Worm (Caenorhabditis elegans) whole organism, midembryonic: ENCODE measurements around the gene Y61A9LA.10.
"Not testable (repeated sequence)": the region's sequence is repeated elsewhere in the genome, so short reads cannot be mapped to it uniquely, and the experiment has no call there.

ENCODE experiments used
- T22C8.4 ChIP-seq: fragments of 200-800 bp; sonication (Bioruptor generic); IDR thresholded peaks from 2 replicates; pipeline ENCODE4 v1.3.6; 2022; ENCODE audit warnings: missing genetic modification characterization, missing compliant biosample characterization
- cog-1 ChIP-seq: sonication (generic microtip); optimal IDR thresholded peaks from 2 replicates; lab custom pipeline; 2016; ENCODE audit warnings: missing genetic modification characterization, missing compliant biosample characterization
- flt-1 ChIP-seq: fragments of 200-800 bp; sonication (Bioruptor generic); IDR thresholded peaks from 2 replicates; pipeline ENCODE4 v1.3.6; 2022; ENCODE audit warnings: missing genetic modification characterization, missing compliant biosample characterization
- klf-2 ChIP-seq: fragments of 200-800 bp; sonication (Bioruptor generic); conservative IDR thresholded peaks from 2 replicates; pipeline ENCODE4 v1.3.6; 2022; ENCODE audit warnings: missing genetic modification reagents, missing genetic modification characterization, missing compliant biosample characterization
- med-1 ChIP-seq: sonication (generic microtip); optimal IDR thresholded peaks from 2 replicates; lab custom pipeline; 2017; ENCODE audit warnings: missing genetic modification characterization, mild to moderate bottlenecking, missing compliant biosample characterization, antibody characterized with exemption, missing genetic modification reagents; ENCODE audit not compliant: insufficient read depth
- ref-1 ChIP-seq: fragments of 200-800 bp; sonication (Bioruptor generic); conservative IDR thresholded peaks from 2 replicates; pipeline ENCODE4 v1.3.6; 2022; ENCODE audit warnings: missing genetic modification reagents, missing genetic modification characterization, missing compliant biosample characterization
- tab-1 ChIP-seq: fragments of 200-800 bp; sonication (Bioruptor generic); IDR thresholded peaks from 2 replicates; pipeline ENCODE4 v1.3.6; 2022; ENCODE audit warnings: missing genetic modification characterization, missing compliant biosample characterization
- ztf-23 ChIP-seq: fragments of 200-800 bp; sonication (Bioruptor generic); IDR thresholded peaks from 2 replicates; pipeline ENCODE4 v1.3.6; 2022; ENCODE audit warnings: missing genetic modification reagents, missing genetic modification characterization, missing compliant biosample characterization
- ztf-29 ChIP-seq: fragments of 200-800 bp; sonication (Bioruptor generic); IDR thresholded peaks from 2 replicates; pipeline ENCODE4 v1.3.6; 2022; ENCODE audit warnings: missing genetic modification reagents, missing genetic modification characterization, missing compliant biosample characterization

Gene Y61A9LA.10

ce11 chrV:4573824-4574223 lies 41.8 kb downstream of the Y61A9LA.10 start, which contains the start of gene hpo-39:
Gene hpo-39, minus strand, starts transcription at chrV:4573924.
- not testable (repeated sequence) for TF ChIP-seq ztf-23 (GFP tag; lab: Robert Waterston, UW); cog-1 (tag; lab: Kevin White, UChicago); flt-1

DNA sequence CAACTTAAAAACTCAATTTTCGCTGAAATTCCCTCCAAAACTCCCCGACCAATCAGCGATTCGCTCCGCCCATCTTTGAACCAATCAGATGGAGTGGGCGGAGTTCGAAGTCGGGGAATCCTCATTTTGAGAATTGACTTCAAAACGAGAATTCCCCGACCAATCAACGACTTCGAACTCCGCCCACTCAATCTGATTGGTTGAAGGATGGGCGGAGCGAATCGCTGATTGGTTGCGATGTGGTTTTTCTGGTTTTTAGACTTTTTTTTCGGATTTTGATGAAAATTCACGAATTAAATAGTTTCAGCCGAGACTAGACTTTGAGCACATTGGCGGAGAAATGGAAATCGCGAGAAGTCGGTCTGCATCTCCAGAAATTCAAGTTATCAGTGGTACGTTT lies 43.6 kb downstream of the Y61A9LA.10 start:
- TF ChIP-seq cog-1 (tag; lab: Kevin White, UChicago), result no peak
- no peak for TF ChIP-seq klf-2
- TF ChIP-seq ztf-23 (GFP tag; lab: Robert Waterston, UW), result no peak
- TF ChIP-seq flt-1, result no peak
- TF ChIP-seq med-1 (GFP tag; lab: Kevin White, UChicago), result no peak
- TF ChIP-seq ref-1 (GFP tag; lab: Robert Waterston, UW), result no peak
- no peak for TF ChIP-seq ztf-29 (GFP tag; lab: Robert Waterston, UW)
- TF ChIP-seq tab-1 (GFP tag; lab: Robert Waterston, UW), result no peak
- no peak for TF ChIP-seq T22C8.4

DNA sequence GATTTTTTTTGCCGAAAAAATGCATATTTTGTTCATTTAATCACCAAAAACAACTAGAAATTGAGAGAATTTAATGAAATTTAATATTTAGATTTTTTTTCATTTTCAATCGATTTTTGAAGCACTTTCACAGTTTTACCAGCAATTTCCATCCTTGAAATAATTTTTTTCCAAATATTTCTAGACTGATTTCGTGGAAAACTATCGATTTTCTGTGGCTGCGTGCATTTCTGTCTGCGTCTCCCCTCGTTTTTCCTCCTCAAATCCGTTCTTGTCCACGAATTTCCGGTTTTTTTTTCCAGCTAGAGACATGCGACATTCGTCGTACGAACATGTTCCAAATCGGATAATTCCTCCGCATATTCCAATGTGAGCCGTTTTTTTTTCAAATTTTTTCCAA lies 44.8 kb downstream of the Y61A9LA.10 start, which contains the start of gene Y61A9LA.3:
Gene Y61A9LA.3, plus strand, starts transcription at position 301 of the 400 bp plus-strand sequence.
- TF ChIP-seq med-1 (GFP tag; lab: Kevin White, UChicago), result no peak
- TF ChIP-seq cog-1 (tag; lab: Kevin White, UChicago), result no peak
- no peak for TF ChIP-seq klf-2
- TF ChIP-seq ztf-23 (GFP tag; lab: Robert Waterston, UW), result no peak
- TF ChIP-seq ref-1 (GFP tag; lab: Robert Waterston, UW), result no peak
- 0 out of 2 replicates have a peak, but pooled peaks have one; percentile 27 for TF ChIP-seq T22C8.4
- no peak for TF ChIP-seq ztf-29 (GFP tag; lab: Robert Waterston, UW)

ce11 chrV:4569999-4570627 lies 45.5 kb downstream of the Y61A9LA.10 start, which contains the start of gene sut-2:
Gene sut-2, minus strand, starts transcription at chrV:4570049.
- TF ChIP-seq med-1 (GFP tag; lab: Kevin White, UChicago) (no peak), ztf-29 (GFP tag; lab: Robert Waterston, UW) (no peak), tab-1 (GFP tag; lab: Robert Waterston, UW) (no peak), flt-1 (no peak), cog-1 (tag; lab: Kevin White, UChicago) (no peak), ref-1 (GFP tag; lab: Robert Waterston, UW) (no peak), klf-2 (no peak), ztf-23 (GFP tag; lab: Robert Waterston, UW) (no peak), T22C8.4 (no peak)

ce11 chrV:4562493-4562892 lies 53.1 kb downstream of the Y61A9LA.10 start:
- TF ChIP-seq tab-1 (GFP tag; lab: Robert Waterston, UW), result no peak
- TF ChIP-seq T22C8.4, result no peak
- TF ChIP-seq ref-1 (GFP tag; lab: Robert Waterston, UW), result no peak
- no peak for TF ChIP-seq ztf-23 (GFP tag; lab: Robert Waterston, UW)
- no peak for TF ChIP-seq cog-1 (tag; lab: Kevin White, UChicago)
- no peak for TF ChIP-seq med-1 (GFP tag; lab: Kevin White, UChicago)
- no peak for TF ChIP-seq flt-1
- no peak for TF ChIP-seq klf-2
- no peak for TF ChIP-seq ztf-29 (GFP tag; lab: Robert Waterston, UW)

ce11 chrV:4560441-4560840 lies 55.2 kb downstream of the Y61A9LA.10 start, which contains the start of gene Y61A9LA.4:
Gene Y61A9LA.4, plus strand, starts transcription at chrV:4560741.
- not testable (repeated sequence) for TF ChIP-seq flt-1; cog-1 (tag; lab: Kevin White, UChicago); klf-2

DNA sequence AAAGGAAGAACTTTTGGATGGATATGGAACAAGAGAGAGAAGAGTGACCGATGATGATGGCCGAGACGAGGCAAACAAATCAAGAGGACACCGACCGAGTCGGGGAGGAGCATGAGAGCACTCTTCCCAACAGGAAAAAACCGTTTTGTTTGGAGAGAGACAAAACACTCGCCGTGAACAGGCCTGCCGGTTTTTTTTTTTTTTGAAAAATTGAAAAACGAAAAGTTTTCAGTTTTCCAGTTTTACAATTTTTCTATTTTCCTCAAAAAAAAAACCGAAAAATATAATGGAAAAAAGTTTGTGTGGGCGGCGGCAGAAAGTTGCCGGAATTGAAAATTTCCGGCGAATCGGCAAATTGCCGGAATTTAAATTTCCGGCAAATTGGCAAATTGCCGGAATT lies 55.9 kb downstream of the Y61A9LA.10 start, which contains the start of gene Y61A9LA.7:
Gene Y61A9LA.7, minus strand, starts transcription at position 101 of the 400 bp plus-strand sequence.
- TF ChIP-seq T22C8.4 (no peak), ztf-29 (GFP tag; lab: Robert Waterston, UW) (no peak), ztf-23 (GFP tag; lab: Robert Waterston, UW) (no peak), klf-2 (no peak), tab-1 (GFP tag; lab: Robert Waterston, UW) (no peak), cog-1 (tag; lab: Kevin White, UChicago) (no peak), flt-1 (no peak), ref-1 (GFP tag; lab: Robert Waterston, UW) (no peak), med-1 (GFP tag; lab: Kevin White, UChicago) (no peak)
